Worm (Caenorhabditis elegans): ENCODE measurements around the gene C56G2.9.
"Not testable (repeated sequence)": the region's sequence is repeated elsewhere in the genome, so short reads cannot be mapped to it uniquely, and the experiment has no call there.

ce11 chrIII:6301685-6302084 is 41.4 kb downstream of the C56G2.9 start:
- TF ChIP-seq elt-3, aly-2, ztf-4 (tag; optimal IDR thresholded peaks at IDR 0.05): not testable (repeated sequence)
